Worm (Caenorhabditis elegans) whole organism, late embryonic: Measurements from ENCODE around the gene clec-175.

Source experiments
- ceh-6 ChIP-seq: fragments of 200-800 bp; sonication (Bioruptor generic); optimal IDR thresholded peaks from 2 replicates; lab custom pipeline; 2018; ENCODE audit warnings: mild to moderate bottlenecking, missing genetic modification characterization, missing compliant biosample characterization
- dmd-4 ChIP-seq: sonication (generic microtip); optimal IDR thresholded peaks from 2 replicates; lab custom pipeline; 2016; ENCODE audit warnings: borderline replicate concordance, missing genetic modification characterization, missing compliant biosample characterization
- hlh-30 ChIP-seq: sonication (generic microtip); optimal IDR thresholded peaks from 2 replicates; lab custom pipeline; 2017; ENCODE audit warnings: antibody characterized with exemption, missing genetic modification characterization, missing compliant biosample characterization; ENCODE audit not compliant: insufficient read depth
- pha-4 ChIP-seq: fragments of 150-350 bp; optimal IDR thresholded peaks from 2 replicates; lab custom pipeline; 2018; ENCODE audit warnings: missing biosample characterization, missing genetic modification reagents, missing genetic modification characterization

ce11 chrIV:4398420-4398819 is 23.7 kb upstream of the clec-175 start:
- TF ChIP-seq ceh-6 (GFP tag; lab: Kevin White, UChicago), result no peak
- TF ChIP-seq dmd-4 (tag; lab: Kevin White, UChicago), result no peak
- TF ChIP-seq hlh-30 (tag; lab: Kevin White, UChicago), result no peak
- TF ChIP-seq pha-4 (tag; lab: Kevin White, UChicago), result no peak
